Worm (Caenorhabditis elegans) whole organism, L1 larva: ENCODE data around the gene coa-7.
A peak's percentile ranks its signal among the peaks of the same experiment; 100 is the strongest.

ENCODE experiments used
- C04F5.9 ChIP-seq: sonication (generic microtip); optimal IDR thresholded peaks from 2 replicates; lab custom pipeline; 2016; ENCODE audit warnings: missing genetic modification characterization, missing compliant biosample characterization
- C34B4.2 ChIP-seq: sonication (generic microtip); optimal IDR thresholded peaks from 2 replicates; lab custom pipeline; 2017; ENCODE audit warnings: mild to moderate bottlenecking, missing genetic modification characterization, missing compliant biosample characterization
- Y116A8C.19 ChIP-seq: sonication (generic microtip); optimal IDR thresholded peaks from 2 replicates; lab custom pipeline; 2016; ENCODE audit warnings: missing compliant biosample characterization, missing genetic modification characterization, borderline replicate concordance
- aly-2 ChIP-seq: fragments of 150-350 bp; optimal IDR thresholded peaks from 2 replicates; lab custom pipeline; 2014; ENCODE audit warnings: missing biosample characterization, missing genetic modification characterization
- ama-1 ChIP-seq: fragments of 150-350 bp; optimal IDR thresholded peaks from 2 replicates; lab custom pipeline; 2014
- ceh-63 ChIP-seq: fragments of 200-800 bp; sonication (Bioruptor generic); optimal IDR thresholded peaks from 2 replicates; lab custom pipeline; 2018; ENCODE audit warnings: mild to moderate bottlenecking, missing genetic modification characterization, missing compliant biosample characterization
- dpl-1 ChIP-seq, 3 experiments: fragments of 150-350 bp in 2 of 3; sonication (generic microtip) in 1 of 3; optimal IDR thresholded peaks; 2 replicates each; lab custom pipeline; 2014 to 2017; ENCODE audit warnings: missing biosample characterization in 3 of 3, missing genetic modification characterization in 3 of 3, missing genetic modification reagents in 3 of 3
- dsc-1 ChIP-seq: sonication (generic microtip); optimal IDR thresholded peaks from 2 replicates; lab custom pipeline; 2016; ENCODE audit warnings: mild to moderate bottlenecking, missing genetic modification characterization, missing compliant biosample characterization
- efl-1 ChIP-seq, 4 experiments: fragments of 150-350 bp; optimal IDR thresholded peaks in 3 of 4; peaks in 1 of 4; 1 replicate in 1 of 4; 2 replicates in 3 of 4; lab custom pipeline; 2014; ENCODE audit warnings: missing biosample characterization in 2 of 4, missing genetic modification characterization in 2 of 4, missing genetic modification reagents in 2 of 4
- elt-2 ChIP-seq: sonication (generic microtip); optimal IDR thresholded peaks from 2 replicates; lab custom pipeline; 2016; ENCODE audit warnings: missing genetic modification characterization, mild to moderate bottlenecking, inconsistent platforms, missing compliant biosample characterization, missing genetic modification reagents
- ets-5 ChIP-seq: fragments of 200-800 bp; sonication (Bioruptor generic); IDR thresholded peaks from 2 replicates; pipeline ENCODE4 v1.3.6; 2022; ENCODE audit warnings: missing genetic modification characterization, missing compliant biosample characterization
- fkh-8 ChIP-seq: sonication (generic microtip); optimal IDR thresholded peaks from 2 replicates; lab custom pipeline; 2016; ENCODE audit warnings: mild to moderate bottlenecking, missing genetic modification characterization, missing compliant biosample characterization
- hlh-17 ChIP-seq: fragments of 200-800 bp; sonication (Bioruptor generic); optimal IDR thresholded peaks from 2 replicates; lab custom pipeline; 2018; ENCODE audit warnings: missing genetic modification characterization, mild to moderate bottlenecking, missing compliant biosample characterization, moderate library complexity, borderline replicate concordance
- irx-1 ChIP-seq: sonication (generic microtip); optimal IDR thresholded peaks from 2 replicates; lab custom pipeline; 2016; ENCODE audit warnings: missing genetic modification characterization, missing compliant biosample characterization
- lin-13 ChIP-seq: fragments of 150-350 bp; optimal IDR thresholded peaks from 2 replicates; lab custom pipeline; 2014; ENCODE audit warnings: missing biosample characterization, missing genetic modification reagents, missing genetic modification characterization
- lin-14 ChIP-seq: fragments of 200-800 bp; sonication (Bioruptor generic); optimal IDR thresholded peaks from 2 replicates; lab custom pipeline; 2018; ENCODE audit warnings: mild to moderate bottlenecking, missing genetic modification characterization, moderate library complexity, missing compliant biosample characterization
- lin-15B ChIP-seq: fragments of 150-350 bp; sonication (generic microtip); optimal IDR thresholded peaks from 3 replicates; lab custom pipeline; 2014; ENCODE audit warnings: missing biosample characterization, missing genetic modification characterization
- lin-35 ChIP-seq, 2 experiments: fragments of 150-350 bp; optimal IDR thresholded peaks; 2 replicates each; lab custom pipeline; 2014; ENCODE audit warnings: missing biosample characterization in 2 of 2, missing genetic modification characterization in 2 of 2, missing genetic modification reagents in 2 of 2
- lin-39 ChIP-seq: fragments of 150-350 bp; optimal IDR thresholded peaks from 2 replicates; lab custom pipeline; 2014; ENCODE audit warnings: missing biosample characterization, missing genetic modification reagents, missing genetic modification characterization
- lir-3 ChIP-seq: sonication (generic microtip); optimal IDR thresholded peaks from 2 replicates; lab custom pipeline; 2016; ENCODE audit warnings: mild to moderate bottlenecking, missing genetic modification characterization, moderate library complexity, missing compliant biosample characterization; ENCODE audit not compliant: poor library complexity
- lsy-2 ChIP-seq, 2 experiments: fragments of 150-350 bp; optimal IDR thresholded peaks; 2 replicates each; lab custom pipeline; 2014; ENCODE audit warnings: missing biosample characterization in 2 of 2, missing genetic modification characterization in 2 of 2
- mab-9 ChIP-seq: fragments of 200-800 bp; sonication (Bioruptor generic); IDR thresholded peaks from 2 replicates; pipeline ENCODE4 v1.3.6; 2022; ENCODE audit warnings: missing genetic modification reagents, missing genetic modification characterization, missing compliant biosample characterization
- mdl-1 ChIP-seq, 2 experiments: fragments of 150-350 bp; optimal IDR thresholded peaks; 2 replicates each; lab custom pipeline; 2014 to 2017; ENCODE audit warnings: missing biosample characterization in 2 of 2, missing genetic modification characterization in 2 of 2, inconsistent platforms in 1 of 2
- mep-1 ChIP-seq: fragments of 150-350 bp; optimal IDR thresholded peaks from 2 replicates; lab custom pipeline; 2014; ENCODE audit warnings: missing biosample characterization, missing genetic modification characterization
- nhr-11 ChIP-seq: fragments of 150-350 bp; optimal IDR thresholded peaks from 2 replicates; lab custom pipeline; 2014; ENCODE audit warnings: missing biosample characterization, missing genetic modification characterization
- nhr-20 ChIP-seq: sonication (generic microtip); optimal IDR thresholded peaks from 2 replicates; lab custom pipeline; 2016; ENCODE audit warnings: mild to moderate bottlenecking, missing genetic modification characterization, missing compliant biosample characterization
- nhr-237 ChIP-seq: fragments of 150-350 bp; optimal IDR thresholded peaks from 2 replicates; lab custom pipeline; 2014; ENCODE audit warnings: missing biosample characterization, missing genetic modification characterization
- nhr-28 ChIP-seq: fragments of 150-350 bp; optimal IDR thresholded peaks from 2 replicates; lab custom pipeline; 2014; ENCODE audit warnings: missing biosample characterization, missing genetic modification characterization
- nhr-47 ChIP-seq: sonication (generic microtip); optimal IDR thresholded peaks from 2 replicates; lab custom pipeline; 2016; ENCODE audit warnings: mild to moderate bottlenecking, missing genetic modification characterization, moderate library complexity, missing compliant biosample characterization
- nhr-71 ChIP-seq: sonication (generic microtip); optimal IDR thresholded peaks from 2 replicates; lab custom pipeline; 2016; ENCODE audit warnings: mild to moderate bottlenecking, missing genetic modification characterization, moderate library complexity, missing compliant biosample characterization
- nhr-77 ChIP-seq: fragments of 150-350 bp; optimal IDR thresholded peaks from 2 replicates; lab custom pipeline; 2014; ENCODE audit warnings: missing biosample characterization, missing genetic modification characterization
- nhr-85 ChIP-seq: sonication (generic microtip); peaks from one replicate; lab custom pipeline; 2016; ENCODE audit warnings: missing genetic modification characterization, inconsistent platforms, missing compliant biosample characterization
- rnt-1 ChIP-seq: sonication (generic microtip); optimal IDR thresholded peaks from 2 replicates; lab custom pipeline; 2016; ENCODE audit warnings: mild to moderate bottlenecking, missing genetic modification characterization, moderate library complexity, missing compliant biosample characterization
- skn-1 ChIP-seq: fragments of 150-350 bp; optimal IDR thresholded peaks from 2 replicates; lab custom pipeline; 2014; ENCODE audit warnings: missing biosample characterization, missing genetic modification characterization
- swsn-7 ChIP-seq: sonication (generic microtip); optimal IDR thresholded peaks from 2 replicates; lab custom pipeline; 2016; ENCODE audit warnings: missing genetic modification characterization, missing compliant biosample characterization
- unc-130 ChIP-seq: fragments of 150-350 bp; optimal IDR thresholded peaks from 2 replicates; lab custom pipeline; 2017; ENCODE audit warnings: missing biosample characterization, missing genetic modification characterization, inconsistent platforms
- zip-4 ChIP-seq: fragments of 200-800 bp; sonication (Bioruptor generic); optimal IDR thresholded peaks from 2 replicates; lab custom pipeline; 2018; ENCODE audit warnings: mild to moderate bottlenecking, missing genetic modification characterization, moderate library complexity, missing compliant biosample characterization

The coa-7 gene

ce11 chrII:11604613-11605012 lies 46.3 kb downstream of the coa-7 start (continued):
- no peak for TF ChIP-seq unc-130
- TF ChIP-seq Y116A8C.19 (tag; lab: Kevin White, UChicago), result no peak
- peak; percentile 0 for TF ChIP-seq lin-14 (GFP tag; lab: Kevin White, UChicago)
- no peak for TF ChIP-seq ets-5 (GFP tag; lab: Robert Waterston, UW)
- peak in 1 of 2 experiments; percentile 2 for TF ChIP-seq lin-35 (GFP tag; optimal IDR thresholded peaks at IDR 0.05; lab: Kevin White, UChicago)
- TF ChIP-seq zip-4 (GFP tag; lab: Kevin White, UChicago), result no peak
- TF ChIP-seq irx-1, result no peak
- TF ChIP-seq lir-3 (tag; lab: Kevin White, UChicago), result no peak
- TF ChIP-seq nhr-85 (tag; lab: Kevin White, UChicago), result no peak

DNA sequence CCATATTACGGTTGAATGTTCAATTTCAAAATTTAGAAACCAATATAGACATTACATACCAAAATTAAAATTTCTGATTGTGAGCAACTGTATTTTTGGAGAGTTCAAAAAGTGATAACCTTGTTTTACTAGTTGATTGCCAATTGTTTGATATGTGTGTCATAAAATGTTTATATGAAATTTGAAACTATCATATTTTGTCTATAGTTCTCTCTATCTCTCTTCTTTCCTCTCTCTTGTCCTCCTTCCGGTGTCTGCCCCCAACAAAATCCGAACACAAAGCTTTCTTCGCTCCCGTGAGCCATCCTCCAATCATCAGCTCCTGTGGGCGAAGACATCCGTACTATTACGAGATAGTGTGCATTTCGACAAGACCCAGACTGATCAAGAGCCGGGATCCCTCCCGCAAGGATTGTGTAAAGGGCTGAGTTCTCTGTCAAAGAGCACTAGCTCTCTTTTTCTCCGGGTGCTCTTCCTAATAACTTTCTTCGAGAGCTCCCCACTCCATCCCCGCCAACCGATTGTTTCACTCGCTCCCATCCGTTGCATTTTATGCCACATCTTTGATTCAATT lies 48.5 kb downstream of the coa-7 start:
- no peak for TF ChIP-seq ceh-63 (GFP tag; lab: Kevin White, UChicago)
- no peak for TF ChIP-seq nhr-47
- no peak for TF ChIP-seq skn-1 (tag; lab: Kevin White, UChicago)
- peak; percentile 51 for TF ChIP-seq rnt-1 (tag; lab: Kevin White, UChicago)
- no peak for TF ChIP-seq fkh-8 (tag; lab: Kevin White, UChicago)
- no peak for TF ChIP-seq ama-1 (lab: Kevin White, UChicago)
- peak; percentile 18 for TF ChIP-seq nhr-71
- no peak for TF ChIP-seq mab-9 (GFP tag; lab: Robert Waterston, UW)
- no peak for TF ChIP-seq mep-1 (tag; lab: Kevin White, UChicago)
- peak in 1 of 2 experiments; percentile 19 for TF ChIP-seq efl-1 (optimal IDR thresholded peaks at IDR 0.05; lab: Kevin White, UChicago)
- TF ChIP-seq efl-1 (GFP tag; optimal IDR thresholded peaks at IDR 0.05 in 1 of 2; lab: Kevin White, UChicago), result peak in 1 of 2 experiments; percentile 57
- no peak for TF ChIP-seq lin-13 (GFP tag; lab: Kevin White, UChicago)
- TF ChIP-seq lin-15B (tag; lab: Kevin White, UChicago), result no peak
- peak; percentile 84 for TF ChIP-seq lin-14 (GFP tag; lab: Kevin White, UChicago)
- TF ChIP-seq nhr-77 (tag; lab: Kevin White, UChicago), result no peak
- no peak for TF ChIP-seq aly-2 (tag; lab: Kevin White, UChicago)
- TF ChIP-seq dsc-1 (tag; lab: Kevin White, UChicago), result peak; percentile 62
- no peak for TF ChIP-seq lin-39 (tag; lab: Kevin White, UChicago)
- peak in 1 of 2 experiments; percentile 1 for TF ChIP-seq lsy-2 (tag; optimal IDR thresholded peaks at IDR 0.05; lab: Kevin White, UChicago)

ce11 chrII:11600711-11601110 lies 50.2 kb downstream of the coa-7 start, which contains the start of gene F07A11.4:
TSS of gene F07A11.4 (plus strand) at chrII:11601011.
- TF ChIP-seq C04F5.9 (tag; lab: Kevin White, UChicago) (no peak), lin-39 (tag; lab: Kevin White, UChicago) (no peak), dpl-1 (GFP tag; optimal IDR thresholded peaks at IDR 0.05; lab: Kevin White, UChicago) (no peak), nhr-20 (tag; lab: Kevin White, UChicago) (no peak), C34B4.2 (tag; lab: Kevin White, UChicago) (no peak), nhr-77 (tag; lab: Kevin White, UChicago) (no peak), dsc-1 (tag; lab: Kevin White, UChicago) (no peak), mdl-1 (tag; optimal IDR thresholded peaks at IDR 0.05; lab: Kevin White, UChicago) (no peak), lin-14 (GFP tag; lab: Kevin White, UChicago) (no peak), nhr-11 (tag; lab: Kevin White, UChicago) (no peak), elt-2 (no peak), irx-1 (no peak), nhr-28 (tag; lab: Kevin White, UChicago) (no peak), hlh-17 (GFP tag; lab: Kevin White, UChicago) (no peak), nhr-237 (tag; lab: Kevin White, UChicago) (no peak), swsn-7 (no peak)
